Fruit fly (Drosophila melanogaster) whole organism, embryonic: ENCODE data around the gene rost.

Experiments used
- CG10267 ChIP-seq: fragments of 200-800 bp; sonication (Bioruptor generic); optimal IDR thresholded peaks from 2 replicates; lab custom pipeline; 2018; ENCODE audit warnings: missing biosample characterization, mild to moderate bottlenecking, missing genetic modification characterization, moderate library complexity
- CG10321 ChIP-seq: fragments of 200-800 bp; sonication (Bioruptor generic); IDR thresholded peaks from 2 replicates; pipeline ENCODE4 v1.3.6; 2022; ENCODE audit warnings: missing biosample characterization, missing genetic modification characterization
- CG10979 ChIP-seq: fragments of 200-800 bp; sonication (Bioruptor generic); optimal IDR thresholded peaks from 2 replicates; lab custom pipeline; 2018; ENCODE audit warnings: missing biosample characterization, mild to moderate bottlenecking, missing genetic modification characterization, moderate library complexity
- CG12659 ChIP-seq: fragments of 200-800 bp; sonication (Bioruptor generic); optimal IDR thresholded peaks from 3 replicates; lab custom pipeline; 2017; ENCODE audit warnings: mild to moderate bottlenecking, missing biosample characterization, missing genetic modification reagents, missing genetic modification characterization
- CG12744 ChIP-seq: fragments of 200-800 bp; sonication (Bioruptor generic); optimal IDR thresholded peaks from 2 replicates; lab custom pipeline; 2016; ENCODE audit warnings: missing biosample characterization, missing genetic modification characterization
- CG13123 ChIP-seq: fragments of 200-800 bp; sonication (Bioruptor generic); optimal IDR thresholded peaks from 2 replicates; lab custom pipeline; 2016; ENCODE audit warnings: missing biosample characterization, missing genetic modification characterization
- CG13894 ChIP-seq: fragments of 200-800 bp; sonication (Bioruptor generic); optimal IDR thresholded peaks from 3 replicates; lab custom pipeline; 2018; ENCODE audit warnings: missing biosample characterization, mild to moderate bottlenecking, missing genetic modification characterization, moderate library complexity
- CG16779 ChIP-seq: fragments of 200-800 bp; sonication (Bioruptor generic); IDR thresholded peaks from 2 replicates; pipeline ENCODE4 v1.3.6; 2022; ENCODE audit warnings: missing biosample characterization, missing genetic modification characterization
- CG17328 ChIP-seq: fragments of 200-800 bp; sonication (Bioruptor generic); IDR thresholded peaks from 2 replicates; pipeline ENCODE4 v1.3.6; 2022; ENCODE audit warnings: missing biosample characterization, missing genetic modification characterization
- CG1832 ChIP-seq: fragments of 200-800 bp; sonication (Bioruptor generic); optimal IDR thresholded peaks from 2 replicates; lab custom pipeline; 2017; ENCODE audit warnings: missing biosample characterization, mild to moderate bottlenecking, missing genetic modification characterization, inconsistent platforms
- CG18599 ChIP-seq: fragments of 200-800 bp; sonication (Bioruptor generic); optimal IDR thresholded peaks from 3 replicates; lab custom pipeline; 2017; ENCODE audit warnings: missing biosample characterization, missing genetic modification characterization, mild to moderate bottlenecking, moderate library complexity, missing genetic modification reagents
- CG18619 ChIP-seq: fragments of 200-800 bp; sonication (Bioruptor generic); optimal IDR thresholded peaks from 3 replicates; lab custom pipeline; 2017; ENCODE audit warnings: missing biosample characterization, mild to moderate bottlenecking, missing genetic modification characterization
- CG2120 ChIP-seq: fragments of 200-800 bp; sonication (Bioruptor generic); optimal IDR thresholded peaks from 3 replicates; lab custom pipeline; 2016; ENCODE audit warnings: missing biosample characterization, missing genetic modification characterization
- CG2199 ChIP-seq: fragments of 200-800 bp; sonication (Bioruptor generic); IDR thresholded peaks from 3 replicates; pipeline ENCODE4 v1.3.6; 2022; ENCODE audit warnings: missing biosample characterization, missing genetic modification characterization
- CG2712 ChIP-seq: fragments of 200-800 bp; optimal IDR thresholded peaks from 3 replicates; lab custom pipeline; 2019; ENCODE audit warnings: missing biosample characterization, mild to moderate bottlenecking, missing genetic modification characterization, moderate library complexity
- CG30431 ChIP-seq: fragments of 200-800 bp; sonication (Bioruptor generic); optimal IDR thresholded peaks from 2 replicates; lab custom pipeline; 2017; ENCODE audit warnings: missing biosample characterization, missing genetic modification characterization
- CG32772 ChIP-seq: fragments of 200-800 bp; sonication (Bioruptor generic); IDR thresholded peaks from 2 replicates; pipeline ENCODE4 v1.3.6; 2022; ENCODE audit warnings: missing biosample characterization, missing genetic modification characterization
- CG33557 ChIP-seq: fragments of 200-800 bp; sonication (Bioruptor generic); optimal IDR thresholded peaks from 2 replicates; lab custom pipeline; 2019; ENCODE audit warnings: missing biosample characterization, mild to moderate bottlenecking, missing genetic modification characterization, moderate library complexity
- CG3838 ChIP-seq: fragments of 200-800 bp; sonication (Bioruptor generic); optimal IDR thresholded peaks from 3 replicates; lab custom pipeline; 2016; ENCODE audit warnings: missing biosample characterization, missing genetic modification characterization
- CG4424 ChIP-seq: fragments of 200-800 bp; sonication (Bioruptor generic); optimal IDR thresholded peaks from 3 replicates; lab custom pipeline; 2016; ENCODE audit warnings: missing biosample characterization, missing genetic modification characterization
- CG6272 ChIP-seq: fragments of 200-800 bp; sonication (Bioruptor generic); IDR thresholded peaks from 2 replicates; pipeline ENCODE4 v1.3.6; 2022; ENCODE audit warnings: missing biosample characterization, missing genetic modification characterization
- CG6854 ChIP-seq: fragments of 200-800 bp; sonication (Bioruptor generic); optimal IDR thresholded peaks from 3 replicates; lab custom pipeline; 2017; ENCODE audit warnings: missing biosample characterization, mild to moderate bottlenecking, missing genetic modification characterization
- CkIIα-i1 ChIP-seq: fragments of 200-800 bp; sonication (Bioruptor generic); IDR thresholded peaks from 2 replicates; pipeline ENCODE4 v1.3.6; 2022; ENCODE audit warnings: missing biosample characterization, missing genetic modification characterization
- Elba2 ChIP-seq: fragments of 200-800 bp; sonication (Bioruptor generic); optimal IDR thresholded peaks from 3 replicates; lab custom pipeline; 2016; ENCODE audit warnings: missing biosample characterization, missing genetic modification characterization
- Fer1 ChIP-seq: fragments of 200-800 bp; sonication (Bioruptor generic); optimal IDR thresholded peaks from 2 replicates; lab custom pipeline; 2017; ENCODE audit warnings: missing biosample characterization, mild to moderate bottlenecking, missing genetic modification characterization
- Hmx ChIP-seq: fragments of 200-800 bp; sonication (Bioruptor generic); optimal IDR thresholded peaks from 2 replicates; lab custom pipeline; 2016; ENCODE audit warnings: missing biosample characterization, missing genetic modification characterization
- Hr3 ChIP-seq: fragments of 200-800 bp; sonication (Bioruptor generic); optimal IDR thresholded peaks from 3 replicates; lab custom pipeline; 2016; ENCODE audit warnings: missing biosample characterization, missing genetic modification characterization
- MESR4 ChIP-seq: fragments of 200-800 bp; sonication (Bioruptor generic); optimal IDR thresholded peaks from 2 replicates; lab custom pipeline; 2018; ENCODE audit warnings: missing biosample characterization, mild to moderate bottlenecking, missing genetic modification characterization, moderate library complexity
- MTF-1 ChIP-seq: fragments of 200-800 bp; sonication (Bioruptor generic); optimal IDR thresholded peaks from 2 replicates; lab custom pipeline; 2018; ENCODE audit warnings: missing biosample characterization, mild to moderate bottlenecking, missing genetic modification characterization, borderline replicate concordance
- Mad ChIP-seq: fragments of 200-800 bp; sonication (Bioruptor generic); optimal IDR thresholded peaks from 2 replicates; lab custom pipeline; 2016; ENCODE audit warnings: missing biosample characterization, missing genetic modification characterization
- Meics ChIP-seq: fragments of 200-800 bp; sonication (Bioruptor generic); optimal IDR thresholded peaks from 2 replicates; lab custom pipeline; 2017; ENCODE audit warnings: missing biosample characterization, mild to moderate bottlenecking, missing genetic modification characterization
- Ptx1 ChIP-seq: fragments of 200-800 bp; sonication (Bioruptor generic); IDR thresholded peaks from 2 replicates; pipeline ENCODE4 v1.3.6; 2022; ENCODE audit warnings: missing biosample characterization, missing genetic modification characterization
- Ravus ChIP-seq: fragments of 200-800 bp; sonication (Bioruptor generic); IDR thresholded peaks from 2 replicates; pipeline ENCODE4 v1.3.6; 2022; ENCODE audit warnings: missing biosample characterization, missing genetic modification characterization
- Usf ChIP-seq: fragments of 200-800 bp; sonication (Bioruptor generic); optimal IDR thresholded peaks from 2 replicates; lab custom pipeline; 2017; ENCODE audit warnings: missing genotype, missing biosample characterization, missing genetic modification characterization
- ase ChIP-seq: fragments of 200-800 bp; sonication (Bioruptor generic); IDR thresholded peaks from 3 replicates; pipeline ENCODE4 v1.3.6; 2022; ENCODE audit warnings: missing biosample characterization, missing genetic modification characterization
- btn ChIP-seq: fragments of 200-800 bp; sonication (Bioruptor generic); optimal IDR thresholded peaks from 2 replicates; lab custom pipeline; 2016; ENCODE audit warnings: missing biosample characterization, missing genetic modification characterization
- cad ChIP-seq: fragments of >200 bp; optimal IDR thresholded peaks from 2 replicates; lab custom pipeline; 2017; ENCODE audit warnings: missing biosample characterization, missing genetic modification characterization
- chm ChIP-seq: fragments of 200-800 bp; sonication (Bioruptor generic); IDR thresholded peaks from 2 replicates; pipeline ENCODE4 v1.3.6; 2022; ENCODE audit warnings: missing biosample characterization, missing genetic modification characterization
- ci ChIP-seq: fragments of 200-800 bp; sonication (Bioruptor generic); IDR thresholded peaks from 3 replicates; pipeline ENCODE4 v1.3.6; 2022; ENCODE audit warnings: missing biosample characterization, missing genetic modification characterization
- esg ChIP-seq: fragments of 200-800 bp; sonication (Bioruptor generic); conservative IDR thresholded peaks from 2 replicates; pipeline ENCODE4 v1.3.6; 2022; ENCODE audit warnings: missing biosample characterization, missing genetic modification characterization
- fd96Cb ChIP-seq: fragments of 200-800 bp; sonication (Bioruptor generic); optimal IDR thresholded peaks from 2 replicates; lab custom pipeline; 2018; ENCODE audit warnings: missing biosample characterization, mild to moderate bottlenecking, missing genetic modification characterization, moderate library complexity
- kah ChIP-seq: fragments of 200-800 bp; sonication (Bioruptor generic); optimal IDR thresholded peaks from 2 replicates; lab custom pipeline; 2018; ENCODE audit warnings: missing biosample characterization, mild to moderate bottlenecking, missing genetic modification characterization
- kni ChIP-seq: fragments of 200-800 bp; sonication (Bioruptor generic); optimal IDR thresholded peaks from 3 replicates; lab custom pipeline; 2017; ENCODE audit warnings: mild to moderate bottlenecking, missing biosample characterization, missing genetic modification reagents, missing genetic modification characterization
- nom ChIP-seq: fragments of 200-800 bp; sonication (Bioruptor generic); optimal IDR thresholded peaks from 2 replicates; lab custom pipeline; 2017; ENCODE audit warnings: missing biosample characterization, missing genetic modification characterization, mild to moderate bottlenecking, moderate library complexity, missing genetic modification reagents
- oc ChIP-seq: fragments of 200-800 bp; sonication (Bioruptor generic); optimal IDR thresholded peaks from 2 replicates; lab custom pipeline; 2018; ENCODE audit warnings: missing biosample characterization, mild to moderate bottlenecking, missing genetic modification characterization, moderate library complexity
- odd ChIP-seq: fragments of 200-800 bp; sonication (Bioruptor generic); optimal IDR thresholded peaks from 2 replicates; lab custom pipeline; 2017; ENCODE audit warnings: missing biosample characterization, mild to moderate bottlenecking, missing genetic modification characterization
- p53 ChIP-seq: fragments of 200-800 bp; sonication (Bioruptor generic); optimal IDR thresholded peaks from 2 replicates; lab custom pipeline; 2016; ENCODE audit warnings: missing biosample characterization, missing genetic modification characterization
- sens-2 ChIP-seq: fragments of 200-800 bp; sonication (Bioruptor generic); IDR thresholded peaks from 2 replicates; pipeline ENCODE4 v1.3.6; 2022; ENCODE audit warnings: missing biosample characterization, missing genetic modification characterization
- sna ChIP-seq: fragments of 200-800 bp; sonication (Bioruptor generic); IDR thresholded peaks from 2 replicates; pipeline ENCODE4 v1.3.6; 2022; ENCODE audit warnings: missing biosample characterization, missing genetic modification characterization; ENCODE audit not compliant: partially characterized antibody
- wor ChIP-seq: fragments of 200-800 bp; sonication (Bioruptor generic); IDR thresholded peaks from 2 replicates; pipeline ENCODE4 v1.3.6; 2022; ENCODE audit warnings: missing biosample characterization, missing genetic modification characterization

rost gene

DNA sequence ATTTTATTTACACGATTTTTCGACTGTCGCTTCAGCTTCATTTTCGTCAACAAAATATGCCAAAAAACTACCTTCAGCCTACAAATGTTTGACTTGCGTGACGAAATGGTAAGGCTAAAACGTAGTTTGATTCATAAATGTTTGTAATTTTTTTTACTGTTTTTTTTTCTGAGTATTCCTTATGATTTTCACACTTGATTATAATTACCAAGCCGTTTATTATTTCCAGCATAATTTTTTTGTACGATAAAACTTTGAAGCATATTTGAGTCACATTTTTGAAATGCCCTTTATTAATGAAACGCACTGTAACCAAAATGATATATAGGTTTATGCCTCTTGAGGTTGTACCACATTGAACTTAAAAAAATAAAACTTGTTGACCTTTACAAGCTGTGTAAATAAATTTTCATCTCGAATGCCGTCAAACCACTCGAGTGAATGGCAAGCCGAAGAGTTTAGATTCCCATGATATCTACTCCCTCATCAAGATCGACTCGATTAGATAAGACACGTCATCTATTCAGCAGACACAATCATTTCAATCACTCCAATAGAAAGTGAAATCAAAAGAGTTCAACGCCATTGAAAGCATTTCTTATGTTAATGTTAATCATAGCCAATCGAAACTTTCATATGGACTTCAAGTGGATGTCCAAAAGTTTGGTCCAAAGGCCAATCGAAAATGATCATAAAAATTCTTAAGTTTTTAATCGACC is 6.6 kb downstream of the rost start (continued):
- TF ChIP-seq Ptx1 = peak; percentile 62
- TF ChIP-seq CG13894 (tag; lab: Kevin White, UChicago) = no peak
- TF ChIP-seq MESR4 = no peak
- no peak for TF ChIP-seq Mad (GFP tag; lab: Kevin White, UChicago)
- TF ChIP-seq sens-2 (GFP tag; lab: Robert Waterston, UW) = 0 out of 2 replicates have a peak, but pooled peaks have one; percentile 30
- no peak for TF ChIP-seq btn (GFP tag; lab: Kevin White, UChicago)
- peak; percentile 23 for TF ChIP-seq CG12744 (GFP tag; lab: Kevin White, UChicago)
- TF ChIP-seq wor = no peak
- TF ChIP-seq Hr3 (GFP tag; lab: Kevin White, UChicago) = peak; percentile 43
- TF ChIP-seq CG18619 (GFP tag; lab: Kevin White, UChicago) = peak; percentile 10
- no peak for TF ChIP-seq CG6272 (GFP tag; lab: Robert Waterston, UW)
- TF ChIP-seq p53 (GFP tag; lab: Kevin White, UChicago) = no peak
- peak; percentile 46 for TF ChIP-seq Fer1 (GFP tag; lab: Kevin White, UChicago)
- TF ChIP-seq chm (GFP tag; lab: Robert Waterston, UW) = no peak
- no peak for TF ChIP-seq CG30431
- no peak for TF ChIP-seq Elba2 (GFP tag; lab: Kevin White, UChicago)
- TF ChIP-seq esg (GFP tag; lab: Robert Waterston, UW) = peak; percentile 47
- TF ChIP-seq CG10979 (tag; lab: Kevin White, UChicago) = peak; percentile 1
- peak; percentile 44 for TF ChIP-seq CG12659 (GFP tag; lab: Kevin White, UChicago)
- no peak for TF ChIP-seq CG13123 (GFP tag; lab: Kevin White, UChicago)
- TF ChIP-seq CG6854 = peak; percentile 30
- TF ChIP-seq CG2712 (tag; lab: Kevin White, UChicago) = peak; percentile 9
- TF ChIP-seq CG18599 (GFP tag; lab: Kevin White, UChicago) = peak; percentile 44
- TF ChIP-seq CG1832 (GFP tag; lab: Kevin White, UChicago) = no peak
- no peak for TF ChIP-seq CkIIα-i1 (GFP tag; lab: Robert Waterston, UW)
- no peak for TF ChIP-seq kah (GFP tag; lab: Kevin White, UChicago)
- peak; percentile 53 for TF ChIP-seq odd
- TF ChIP-seq CG33557 (GFP tag; lab: Kevin White, UChicago) = no peak
- peak; percentile 3 for TF ChIP-seq CG3838 (GFP tag; lab: Kevin White, UChicago)
- TF ChIP-seq ci = peak; percentile 62; the same call in 1 of the 3 replicates
- TF ChIP-seq CG16779 (GFP tag; lab: Robert Waterston, UW) = no peak
- no peak for TF ChIP-seq Ravus (GFP tag; lab: Robert Waterston, UW)
- peak; percentile 41 for TF ChIP-seq fd96Cb
- TF ChIP-seq sna (GFP tag; lab: Robert Waterston, UW) = no peak
- no peak for TF ChIP-seq oc (tag; lab: Kevin White, UChicago)
- TF ChIP-seq kni = no peak
- TF ChIP-seq Hmx (GFP tag; lab: Kevin White, UChicago) = no peak
- no peak for TF ChIP-seq Usf (GFP tag; lab: Kevin White, UChicago)
- TF ChIP-seq CG10267 (tag; lab: Kevin White, UChicago) = peak; percentile 34
- TF ChIP-seq CG4424 (GFP tag; lab: Kevin White, UChicago) = peak; percentile 36
- no peak for TF ChIP-seq cad (GFP tag; lab: Kevin White, UChicago)
- TF ChIP-seq CG32772 (GFP tag; lab: Robert Waterston, UW) = no peak
- TF ChIP-seq MTF-1 (GFP tag; lab: Kevin White, UChicago) = no peak
- peak; percentile 45; the same call in 1 of the 3 replicates for TF ChIP-seq ase (GFP tag; lab: Robert Waterston, UW)
- peak; percentile 69 for TF ChIP-seq Meics (GFP tag; lab: Kevin White, UChicago)
- peak; percentile 49 for TF ChIP-seq CG2120
- peak; percentile 52 for TF ChIP-seq CG17328
- TF ChIP-seq CG2199 (GFP tag; lab: Robert Waterston, UW) = no peak
- no peak for TF ChIP-seq CG10321
- TF ChIP-seq nom (GFP tag; lab: Kevin White, UChicago) = no peak
